Fruit fly (Drosophila melanogaster): ENCODE measurements around the gene CG32266.
A peak's percentile ranks its signal among the peaks of the same experiment; 100 is the strongest.

Gene CG32266

dm6 chr3L:3814010-3814833, 23.6 kb downstream of the CG32266 start, which contains the start of gene Scsalpha1 (continued):
- TF ChIP-seq CG12769 (tag; optimal IDR thresholded peaks at IDR 0.05) (peak; percentile 44), CG17359 (tag; optimal IDR thresholded peaks at IDR 0.05) (peak; percentile 8), CG9609 (GFP tag; optimal IDR thresholded peaks at IDR 0.05) (peak; percentile 8), CG10654 (GFP tag; optimal IDR thresholded peaks at IDR 0.05) (peak; percentile 19), CG4820 (GFP tag; optimal IDR thresholded peaks at IDR 0.05) (no peak), CG34422 (GFP tag; IDR thresholded peaks at IDR 0.05) (peak; percentile 43; the same call in 1 of the 3 replicates), nau (GFP tag; optimal IDR thresholded peaks at IDR 0.05) (no peak), Vsx1 (GFP tag; optimal IDR thresholded peaks at IDR 0.05) (peak; percentile 96), bsh (GFP tag; optimal IDR thresholded peaks at IDR 0.05) (peak; percentile 38 to 43), HmgD (GFP tag; optimal IDR thresholded peaks at IDR 0.05) (peak; percentile 38), CG6272 (GFP tag; IDR thresholded peaks at IDR 0.05) (peak; percentile 65), E2f2 (GFP tag; IDR thresholded peaks at IDR 0.05) (peak; percentile 58), CG1602 (GFP tag; optimal IDR thresholded peaks at IDR 0.05) (peak; percentile 22), odd (GFP tag; optimal IDR thresholded peaks at IDR 0.05) (peak; percentile 9), bcd (GFP tag; optimal IDR thresholded peaks at IDR 0.05) (no peak), pho (GFP tag; optimal IDR thresholded peaks at IDR 0.05) (no peak), CG13424 (tag; optimal IDR thresholded peaks at IDR 0.05) (peak; percentile 42), cwo (GFP tag; optimal IDR thresholded peaks at IDR 0.05) (peak; percentile 21), CG12942 (GFP tag; optimal IDR thresholded peaks at IDR 0.05) (peak; percentile 25), lilli (GFP tag; optimal IDR thresholded peaks at IDR 0.05) (peak; percentile 42), CG7745 (tag; optimal IDR thresholded peaks at IDR 0.05) (peak; percentile 12), dpn (GFP tag; optimal IDR thresholded peaks at IDR 0.05) (peak in 1 of 2 experiments; percentile 16), CG11456 (GFP tag; IDR thresholded peaks at IDR 0.05) (peak; percentile 66; the same call in 1 of the 3 replicates), tap (tag; optimal IDR thresholded peaks at IDR 0.05) (no peak), Usf (GFP tag; optimal IDR thresholded peaks at IDR 0.05) (no peak), peb (GFP tag; IDR thresholded peaks at IDR 0.05) (no peak), CG3163 (GFP tag; optimal IDR thresholded peaks at IDR 0.05) (peak; percentile 12), CG10147 (GFP tag; optimal IDR thresholded peaks at IDR 0.05) (peak; percentile 12), Gug (GFP tag; IDR thresholded peaks at IDR 0.05) (peak; percentile 24; the same call in 1 of the 4 replicates), Atf-2 (GFP tag; optimal IDR thresholded peaks at IDR 0.05) (peak; percentile 40), ssp (GFP tag; IDR thresholded peaks at IDR 0.05) (peak; percentile 59), Dfd (GFP tag; optimal IDR thresholded peaks at IDR 0.05) (no peak), knrl (GFP tag; IDR thresholded peaks at IDR 0.05; ENCODE audit: partially characterized antibody) (peak; percentile 99), Ada2b (GFP tag; IDR thresholded peaks at IDR 0.05) (peak; percentile 32; the same call in 1 of the 2 replicates), CG10959 (GFP tag; IDR thresholded peaks at IDR 0.05) (no peak), CG14860 (GFP tag; IDR thresholded peaks at IDR 0.05; ENCODE audit: partially characterized antibody) (peak; percentile 98), nmo (GFP tag; optimal IDR thresholded peaks at IDR 0.05) (peak; percentile 31), tin (GFP tag; optimal IDR thresholded peaks at IDR 0.05) (no peak), CG14965 (GFP tag; optimal IDR thresholded peaks at IDR 0.05; ENCODE audit: borderline replicate concordance) (no peak), Dref (GFP tag; IDR thresholded peaks at IDR 0.05) (peak; percentile 99), Med (GFP tag) (peak; percentile 89), CG9797 (GFP tag; optimal IDR thresholded peaks at IDR 0.05) (peak; percentile 49), CG8281 (tag; optimal IDR thresholded peaks at IDR 0.05) (no peak), CG6689 (GFP tag; IDR thresholded peaks at IDR 0.05) (peak; percentile 29; the same call in 1 of the 2 replicates), BEAF-32 (GFP tag; optimal IDR thresholded peaks at IDR 0.05) (peak; percentile 98), CG8089 (GFP tag; optimal IDR thresholded peaks at IDR 0.05) (no peak), HHEX (GFP tag; optimal IDR thresholded peaks at IDR 0.05) (peak; percentile 20), amos (GFP tag; IDR thresholded peaks at IDR 0.05; ENCODE audit: partially characterized antibody) (peak; percentile 100)

All from whole organism, embryonic.